Fruit fly (Drosophila melanogaster): ENCODE results near the gene Cdk8.

Gene Cdk8

DNA sequence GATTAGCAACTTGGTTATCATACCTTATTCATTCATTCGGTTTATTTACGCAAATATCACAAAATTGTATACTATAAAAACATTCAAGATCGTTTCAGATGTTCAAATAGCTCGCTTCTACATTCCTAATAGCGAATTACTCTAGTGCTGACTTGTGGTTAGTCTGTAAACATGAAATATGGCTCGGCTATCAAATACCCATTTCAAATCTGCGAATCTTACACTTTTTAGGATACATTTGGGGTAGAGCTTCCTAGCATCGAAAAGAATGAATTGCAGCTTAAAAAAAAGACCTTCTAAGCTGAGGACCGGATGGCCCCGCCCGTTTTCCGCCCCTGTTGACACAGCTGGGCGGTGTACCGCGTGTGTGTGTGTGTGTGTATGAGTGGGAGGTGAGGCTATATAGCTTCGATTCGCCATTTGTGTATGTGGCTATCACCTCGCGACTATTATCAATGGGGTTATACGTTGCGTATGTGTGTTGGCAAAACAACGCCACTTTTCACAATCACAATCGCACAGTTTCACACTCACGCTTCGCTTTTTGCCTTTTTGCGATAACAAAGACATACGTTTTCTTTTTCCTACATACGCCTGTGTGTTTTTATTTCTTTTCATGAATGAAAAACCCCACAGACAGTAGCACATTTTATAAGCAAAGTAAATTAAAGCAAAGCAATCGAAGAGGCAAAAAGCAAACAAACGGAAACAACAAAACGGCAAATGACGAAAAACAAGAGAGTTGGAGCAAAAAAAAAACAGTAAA lies 8.3 kb upstream of the Cdk8 start:
- TF ChIP-seq CG10267 (tag; optimal IDR thresholded peaks at IDR 0.05) (no peak), CG11093 (GFP tag; IDR thresholded peaks at IDR 0.05) (no peak), CG14050 (GFP tag; IDR thresholded peaks at IDR 0.05) (no peak), scrt (GFP tag; optimal IDR thresholded peaks at IDR 0.05) (no peak), bsh (GFP tag; optimal IDR thresholded peaks at IDR 0.05) (peak in 1 of 2 experiments; percentile 51), sim (GFP tag; IDR thresholded peaks at IDR 0.05) (no peak), Ssrp (tag; optimal IDR thresholded peaks at IDR 0.05) (no peak), Opbp (GFP tag; IDR thresholded peaks at IDR 0.05; ENCODE audit: partially characterized antibody) (peak; percentile 44; the same call in 1 of the 3 replicates), Jarid2 (GFP tag; optimal IDR thresholded peaks at IDR 0.05) (no peak), D19B (GFP tag; optimal IDR thresholded peaks at IDR 0.05) (peak; percentile 64), CG17361 (GFP tag; IDR thresholded peaks at IDR 0.05) (no peak), ash1 (GFP tag; optimal IDR thresholded peaks at IDR 0.05) (no peak), CG42726 (GFP tag; IDR thresholded peaks at IDR 0.05; ENCODE audit: partially characterized antibody) (no peak), CG12236 (GFP tag; optimal IDR thresholded peaks at IDR 0.05) (no peak), CG12299 (tag; optimal IDR thresholded peaks at IDR 0.05) (no peak), CG1529 (GFP tag; optimal IDR thresholded peaks at IDR 0.05) (no peak), CG6654 (GFP tag; optimal IDR thresholded peaks at IDR 0.05) (no peak), sug (tag; optimal IDR thresholded peaks at IDR 0.05) (peak; percentile 32), CG33213 (GFP tag; optimal IDR thresholded peaks at IDR 0.05) (no peak), Hmr (GFP tag; optimal IDR thresholded peaks at IDR 0.05) (peak; percentile 25), CG14014 (GFP tag; IDR thresholded peaks at IDR 0.05) (no peak), CG10543 (GFP tag; optimal IDR thresholded peaks at IDR 0.05) (peak; percentile 11), run (tag; optimal IDR thresholded peaks at IDR 0.05) (no peak), Drgx (GFP tag; IDR thresholded peaks at IDR 0.05) (0 out of 2 replicates have a peak, but pooled peaks have one; percentile 21), Ets97D (GFP tag; optimal IDR thresholded peaks at IDR 0.05) (no peak), GATAe (GFP tag; conservative IDR thresholded peaks at IDR 0.05) (no peak; the same call in 1 of the 2 replicates), gsb-n (tag; optimal IDR thresholded peaks at IDR 0.05) (no peak), Sry-δ (GFP tag; optimal IDR thresholded peaks at IDR 0.05) (no peak), dan (GFP tag; IDR thresholded peaks at IDR 0.05) (no peak), Dref (GFP tag; IDR thresholded peaks at IDR 0.05) (no peak), CG34376 (GFP tag; optimal IDR thresholded peaks at IDR 0.05) (no peak), CG18599 (GFP tag; optimal IDR thresholded peaks at IDR 0.05) (no peak), exex (tag; optimal IDR thresholded peaks at IDR 0.05) (peak; percentile 23), CG2202 (tag; optimal IDR thresholded peaks at IDR 0.05) (no peak), sc (optimal IDR thresholded peaks at IDR 0.05) (no peak), sc (GFP tag; optimal IDR thresholded peaks at IDR 0.05) (no peak), HLH54F (GFP tag; optimal IDR thresholded peaks at IDR 0.05) (no peak), CG3281 (GFP tag; optimal IDR thresholded peaks at IDR 0.05) (peak; percentile 51), dpn (GFP tag; optimal IDR thresholded peaks at IDR 0.05) (no peak), tna (GFP tag; IDR thresholded peaks at IDR 0.05; ENCODE audit: partially characterized antibody) (peak; percentile 74; the same call in 1 of the 2 replicates), pita (GFP tag; optimal IDR thresholded peaks at IDR 0.05) (no peak), Gug (GFP tag; IDR thresholded peaks at IDR 0.05) (no peak), rib (GFP tag; IDR thresholded peaks at IDR 0.05) (peak; percentile 70), stc (GFP tag; IDR thresholded peaks at IDR 0.05) (0 out of 2 replicates have a peak, but pooled peaks have one; percentile 9), inv (GFP tag; IDR thresholded peaks at IDR 0.05; ENCODE audit: partially characterized antibody) (peak; percentile 55), CG8388 (GFP tag; optimal IDR thresholded peaks at IDR 0.05) (no peak), HLH3B (GFP tag; IDR thresholded peaks at IDR 0.05) (no peak), prd (optimal IDR thresholded peaks at IDR 0.05) (no peak), prd (GFP tag; IDR thresholded peaks at IDR 0.05) (no peak), Rfx (GFP tag; IDR thresholded peaks at IDR 0.05) (peak; percentile 23; the same call in 1 of the 2 replicates)

Measured in whole organism, embryonic.